Worm (Caenorhabditis elegans) whole organism, mixed stage, embryonic: Measurements from ENCODE around the gene ttr-22.

ENCODE experiments used
- M03D4.4 ChIP-seq: sonication (generic microtip); optimal IDR thresholded peaks from 2 replicates; lab custom pipeline; 2017; ENCODE audit warnings: mild to moderate bottlenecking, missing genetic modification characterization, missing compliant biosample characterization
- blmp-1 ChIP-seq: fragments of 150-350 bp; optimal IDR thresholded peaks from 2 replicates; lab custom pipeline; 2014; ENCODE audit warnings: missing biosample characterization, missing genetic modification characterization
- ces-1 ChIP-seq: fragments of 150-350 bp; optimal IDR thresholded peaks from 2 replicates; lab custom pipeline; 2014; ENCODE audit warnings: missing biosample characterization, missing genetic modification reagents, missing genetic modification characterization
- drap-1 ChIP-seq: fragments of 200-800 bp; sonication (Bioruptor generic); optimal IDR thresholded peaks from 3 replicates; lab custom pipeline; 2018; ENCODE audit warnings: mild to moderate bottlenecking, missing genetic modification characterization, missing compliant biosample characterization
- elt-1 ChIP-seq: sonication (generic microtip); optimal IDR thresholded peaks from 2 replicates; lab custom pipeline; 2017; ENCODE audit warnings: missing genetic modification characterization, mild to moderate bottlenecking, missing compliant biosample characterization, antibody characterized with exemption, moderate library complexity, borderline replicate concordance; ENCODE audit not compliant: insufficient read depth
- lin-13 ChIP-seq: fragments of 150-350 bp; optimal IDR thresholded peaks from 2 replicates; lab custom pipeline; 2014; ENCODE audit warnings: missing biosample characterization, missing genetic modification characterization
- mab-5 ChIP-seq: fragments of 150-350 bp; optimal IDR thresholded peaks from 2 replicates; lab custom pipeline; 2014; ENCODE audit warnings: missing biosample characterization, missing genetic modification characterization
- mep-1 ChIP-seq: fragments of 150-350 bp; optimal IDR thresholded peaks from 2 replicates; lab custom pipeline; 2017; ENCODE audit warnings: missing biosample characterization, missing genetic modification reagents, missing genetic modification characterization, inconsistent platforms
- nhr-28 ChIP-seq: fragments of 150-350 bp; optimal IDR thresholded peaks from 2 replicates; lab custom pipeline; 2014; ENCODE audit warnings: missing biosample characterization, missing genetic modification characterization
- unc-39 ChIP-seq: fragments of 150-350 bp; optimal IDR thresholded peaks from 2 replicates; lab custom pipeline; 2014; ENCODE audit warnings: missing biosample characterization, missing genetic modification characterization
- unc-62 ChIP-seq: fragments of 150-350 bp; optimal IDR thresholded peaks from 2 replicates; lab custom pipeline; 2014; ENCODE audit warnings: missing biosample characterization, missing genetic modification reagents, missing genetic modification characterization
- zip-8 ChIP-seq: fragments of 150-350 bp; optimal IDR thresholded peaks from 2 replicates; lab custom pipeline; 2014; ENCODE audit warnings: missing biosample characterization, missing genetic modification characterization

ce11 chrV:12233425-12233824 is 7.8 kb upstream of the ttr-22 start:
- no peak for TF ChIP-seq ces-1 (GFP tag; lab: Kevin White, UChicago)
- TF ChIP-seq elt-1 (tag; lab: Kevin White, UChicago), result no peak
- no peak for TF ChIP-seq lin-13 (tag; lab: Kevin White, UChicago)
- no peak for TF ChIP-seq zip-8 (tag; lab: Kevin White, UChicago)
- peak; percentile 36 for TF ChIP-seq unc-62
- TF ChIP-seq mab-5, result no peak
- no peak for TF ChIP-seq mep-1 (tag; lab: Kevin White, UChicago)
- no peak for TF ChIP-seq drap-1 (GFP tag; lab: Kevin White, UChicago)
- TF ChIP-seq unc-39 (tag; lab: Kevin White, UChicago), result no peak
- TF ChIP-seq blmp-1, result no peak
- no peak for TF ChIP-seq nhr-28 (tag; lab: Kevin White, UChicago)
- TF ChIP-seq M03D4.4 (tag; lab: Kevin White, UChicago), result no peak
